Worm (Caenorhabditis elegans): ENCODE measurements around the gene CC8.2.

DNA sequence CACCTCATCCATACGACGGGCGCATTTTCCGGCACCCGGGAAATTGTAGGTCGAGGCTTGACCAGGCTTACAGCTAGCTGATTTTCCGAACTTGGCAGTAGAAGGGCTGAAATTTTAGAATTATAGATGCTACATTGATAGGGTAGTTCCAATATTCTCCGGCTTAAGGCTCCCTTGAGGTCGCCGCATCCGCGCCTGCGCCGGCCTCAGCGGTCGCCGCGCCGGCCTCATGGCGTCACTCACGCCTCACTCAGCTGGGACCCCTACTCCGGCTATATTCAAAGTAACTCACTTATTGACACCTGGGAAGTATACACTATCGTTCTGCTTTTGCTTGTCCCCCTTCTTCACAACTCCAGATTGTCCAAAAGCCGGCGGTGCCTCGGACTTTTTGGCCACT, 44.4 kb downstream of the CC8.2 start:
- TF ChIP-seq nhr-77 (tag; optimal IDR thresholded peaks at IDR 0.05): no peak
- TF ChIP-seq snpc-4 (tag; optimal IDR thresholded peaks at IDR 0.05): no peak
- TF ChIP-seq nhr-237 (tag; optimal IDR thresholded peaks at IDR 0.05): no peak
- TF ChIP-seq nhr-129 (tag; optimal IDR thresholded peaks at IDR 0.05): no peak
- no peak for TF ChIP-seq ama-1 (optimal IDR thresholded peaks at IDR 0.05)
- no peak for TF ChIP-seq egl-27 (tag; optimal IDR thresholded peaks at IDR 0.05)
- no peak for TF ChIP-seq nhr-25 (tag; optimal IDR thresholded peaks at IDR 0.05)
